Fruit fly (Drosophila melanogaster): ENCODE data around the gene IFT57.

Gene IFT57

DNA sequence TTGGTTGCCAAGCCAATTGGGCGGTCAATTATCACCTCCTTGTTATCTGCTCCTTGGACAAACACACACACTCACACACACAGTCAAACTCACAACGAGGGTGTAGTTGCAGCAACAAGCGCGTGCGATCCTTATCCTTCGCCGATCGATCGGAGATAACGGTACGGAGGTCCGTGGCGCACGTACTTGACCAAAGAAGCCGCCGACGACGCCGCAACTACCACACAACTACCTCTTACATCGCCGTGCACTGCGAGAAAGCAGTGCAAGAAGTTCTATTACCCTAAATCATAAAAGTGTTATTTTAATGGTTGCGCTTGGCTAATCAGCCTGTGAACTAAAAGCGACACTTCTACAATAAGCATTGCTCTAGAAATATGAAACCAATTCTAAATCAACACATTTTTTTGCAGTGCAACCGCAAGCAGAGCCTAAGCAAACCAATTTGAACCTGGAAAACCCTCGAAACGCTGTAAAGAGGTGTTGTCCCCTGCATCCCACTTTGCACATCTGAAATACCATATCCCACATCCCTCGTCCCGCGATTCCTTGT, 2.5 kb downstream of the IFT57 start (continued):
- no peak for TF ChIP-seq CG11560 (tag; IDR thresholded peaks at IDR 0.05)
- TF ChIP-seq wek (GFP tag; optimal IDR thresholded peaks at IDR 0.05): no peak
- TF ChIP-seq Dek (tag; optimal IDR thresholded peaks at IDR 0.05): no peak
- no peak for TF ChIP-seq Hmr (GFP tag; optimal IDR thresholded peaks at IDR 0.05)
- no peak for TF ChIP-seq gcm2 (GFP tag; optimal IDR thresholded peaks at IDR 0.05)
- TF ChIP-seq ash1 (GFP tag; optimal IDR thresholded peaks at IDR 0.05): no peak
- no peak for TF ChIP-seq CG5953 (GFP tag; IDR thresholded peaks at IDR 0.05)
- peak; percentile 76 for TF ChIP-seq Elba2 (GFP tag; optimal IDR thresholded peaks at IDR 0.05)
- TF ChIP-seq ERR (GFP tag; optimal IDR thresholded peaks at IDR 0.05): no peak
- peak; percentile 50 for TF ChIP-seq CG6254 (GFP tag; optimal IDR thresholded peaks at IDR 0.05)
- no peak for TF ChIP-seq Hand (GFP tag; optimal IDR thresholded peaks at IDR 0.05)
- TF ChIP-seq mirr (GFP tag; optimal IDR thresholded peaks at IDR 0.05): no peak
- no peak for TF ChIP-seq chinmo (GFP tag; IDR thresholded peaks at IDR 0.05; ENCODE audit: partially characterized antibody)
- no peak for TF ChIP-seq Adf1 (GFP tag; IDR thresholded peaks at IDR 0.05)
- peak; percentile 52; the same call in 1 of the 2 replicates for TF ChIP-seq CG31441 (GFP tag; IDR thresholded peaks at IDR 0.05)
- no peak for TF ChIP-seq CkIIα-i1 (GFP tag; IDR thresholded peaks at IDR 0.05)
- peak; percentile 62; the same call in 2 of the 3 replicates for TF ChIP-seq ci (GFP tag; IDR thresholded peaks at IDR 0.05)
- TF ChIP-seq Hey (tag; optimal IDR thresholded peaks at IDR 0.05): no peak
- TF ChIP-seq tap (tag; optimal IDR thresholded peaks at IDR 0.05): no peak
- TF ChIP-seq Rfx (GFP tag; IDR thresholded peaks at IDR 0.05): no peak
- no peak for TF ChIP-seq jigr1 (GFP tag; IDR thresholded peaks at IDR 0.05)
- TF ChIP-seq CG15269 (tag; optimal IDR thresholded peaks at IDR 0.05): no peak
- peak; percentile 44 for TF ChIP-seq slp2 (GFP tag; optimal IDR thresholded peaks at IDR 0.05)
- TF ChIP-seq CG4360 (GFP tag; IDR thresholded peaks at IDR 0.05): 0 out of 2 replicates have a peak, but pooled peaks have one; percentile 7
- peak; percentile 8 for TF ChIP-seq CG9437 (GFP tag; optimal IDR thresholded peaks at IDR 0.05)
- peak; percentile 22 for TF ChIP-seq CG2875 (GFP tag; optimal IDR thresholded peaks at IDR 0.05)
- no peak for TF ChIP-seq gfzf (GFP tag; optimal IDR thresholded peaks at IDR 0.05)
- peak; percentile 61 for TF ChIP-seq en (GFP tag; optimal IDR thresholded peaks at IDR 0.05)
- peak; percentile 54; the same call in 1 of the 3 replicates for TF ChIP-seq Optix (GFP tag; IDR thresholded peaks at IDR 0.05)
- TF ChIP-seq CG1024 (GFP tag; IDR thresholded peaks at IDR 0.05): peak; percentile 45; the same call in 1 of the 2 replicates
- TF ChIP-seq CG9876 (GFP tag; optimal IDR thresholded peaks at IDR 0.05): peak; percentile 31
- no peak for TF ChIP-seq CG6683 (GFP tag; optimal IDR thresholded peaks at IDR 0.05)
- TF ChIP-seq onecut (GFP tag; IDR thresholded peaks at IDR 0.05): peak; percentile 43
- TF ChIP-seq CG34376 (GFP tag; optimal IDR thresholded peaks at IDR 0.05): no peak
- TF ChIP-seq chm (GFP tag; IDR thresholded peaks at IDR 0.05): 0 out of 2 replicates have a peak, but pooled peaks have one; percentile 49
- TF ChIP-seq CG34422 (GFP tag; IDR thresholded peaks at IDR 0.05): no peak
- TF ChIP-seq CG13296 (GFP tag; optimal IDR thresholded peaks at IDR 0.05): no peak
- no peak for TF ChIP-seq CG8478 (optimal IDR thresholded peaks at IDR 0.05)
- no peak for TF ChIP-seq Aef1 (GFP tag; IDR thresholded peaks at IDR 0.05)
- no peak for TF ChIP-seq kah (GFP tag; optimal IDR thresholded peaks at IDR 0.05)
- no peak for TF ChIP-seq CG31224 (GFP tag; IDR thresholded peaks at IDR 0.05)
- no peak for TF ChIP-seq ap (GFP tag; IDR thresholded peaks at IDR 0.05)
- no peak for TF ChIP-seq hth (optimal IDR thresholded peaks at IDR 0.05)
- TF ChIP-seq eyg (GFP tag; optimal IDR thresholded peaks at IDR 0.05): no peak
- no peak for TF ChIP-seq CG33557 (GFP tag; optimal IDR thresholded peaks at IDR 0.05)
- peak; percentile 46 for TF ChIP-seq CG30403 (GFP tag; optimal IDR thresholded peaks at IDR 0.05)
- TF ChIP-seq CG42726 (GFP tag; IDR thresholded peaks at IDR 0.05; ENCODE audit: partially characterized antibody): no peak
- TF ChIP-seq CG11696 (GFP tag; IDR thresholded peaks at IDR 0.05): no peak
- peak; percentile 11 for TF ChIP-seq ATbp (GFP tag; optimal IDR thresholded peaks at IDR 0.05)
- TF ChIP-seq CG11085 (GFP tag; IDR thresholded peaks at IDR 0.05): no peak
- TF ChIP-seq ro (GFP tag; IDR thresholded peaks at IDR 0.05): no peak
- TF ChIP-seq sens (GFP tag): peak; percentile 87
